Worm (Caenorhabditis elegans) whole organism, young adult: ENCODE results near the gene R08C7.12.

Source experiments
- ama-1 ChIP-seq, 3 experiments: fragments of 150-350 bp in 1 of 3; sonication (generic microtip) in 2 of 3; optimal IDR thresholded peaks; 2 replicates each; lab custom pipeline; 2014 to 2018; ENCODE audit warnings: missing biosample characterization in 2 of 3, missing genetic modification characterization in 2 of 3, missing genetic modification reagents in 2 of 3
- bed-1 ChIP-seq: fragments of 200-800 bp; sonication (Bioruptor generic); IDR thresholded peaks from 2 replicates; pipeline ENCODE4 v1.3.6; 2022; ENCODE audit warnings: missing genetic modification reagents, missing genetic modification characterization, missing compliant biosample characterization
- gei-17 ChIP-seq: fragments of 200-800 bp; sonication (Bioruptor generic); optimal IDR thresholded peaks from 2 replicates; lab custom pipeline; 2018; ENCODE audit warnings: mild to moderate bottlenecking, missing genetic modification characterization, missing compliant biosample characterization
- lag-1 ChIP-seq: fragments of 200-800 bp; sonication (Bioruptor generic); IDR thresholded peaks from 2 replicates; pipeline ENCODE4 v1.3.6; 2022; ENCODE audit warnings: missing genetic modification reagents, missing genetic modification characterization, missing compliant biosample characterization
- lin-54 ChIP-seq: fragments of 200-800 bp; sonication (Bioruptor generic); optimal IDR thresholded peaks from 2 replicates; lab custom pipeline; 2018; ENCODE audit warnings: mild to moderate bottlenecking, missing genetic modification characterization, missing compliant biosample characterization
- lsy-27 ChIP-seq: sonication (generic microtip); optimal IDR thresholded peaks from 2 replicates; lab custom pipeline; 2017; ENCODE audit warnings: missing genetic modification characterization, mild to moderate bottlenecking, missing compliant biosample characterization, antibody characterized with exemption, missing genotype, borderline replicate concordance; ENCODE audit not compliant: insufficient read depth
- snpc-1.1 ChIP-seq: sonication (generic microtip); optimal IDR thresholded peaks from 2 replicates; lab custom pipeline; 2017; ENCODE audit warnings: missing genetic modification characterization, mild to moderate bottlenecking, missing compliant biosample characterization, antibody characterized with exemption, moderate library complexity, missing genotype, missing genetic modification reagents; ENCODE audit not compliant: insufficient read depth
- somi-1 ChIP-seq: fragments of 200-800 bp; sonication (Bioruptor generic); optimal IDR thresholded peaks from 2 replicates; lab custom pipeline; 2018; ENCODE audit warnings: mild to moderate bottlenecking, missing genetic modification characterization, missing compliant biosample characterization
- tbp1 ChIP-seq: fragments of 200-800 bp; sonication (Bioruptor generic); optimal IDR thresholded peaks from 2 replicates; lab custom pipeline; 2018; ENCODE audit warnings: mild to moderate bottlenecking, missing genetic modification characterization, missing compliant biosample characterization
- unc-130 ChIP-seq: sonication (generic microtip); optimal IDR thresholded peaks from 2 replicates; lab custom pipeline; 2016; ENCODE audit warnings: missing genetic modification reagents, missing genetic modification characterization, missing compliant biosample characterization
- ztf-6 ChIP-seq: fragments of 200-800 bp; sonication (Bioruptor generic); IDR thresholded peaks from 2 replicates; pipeline ENCODE4 v1.3.6; 2022; ENCODE audit warnings: missing genetic modification reagents, missing genetic modification characterization, missing compliant biosample characterization

ce11 chrIV:4407055-4407461 is 42.5 kb upstream of the R08C7.12 start:
- TF ChIP-seq somi-1 (GFP tag; lab: Kevin White, UChicago) (no peak), lin-54 (GFP tag; lab: Kevin White, UChicago) (no peak), unc-130 (no peak), tbp1 (GFP tag; lab: Kevin White, UChicago) (peak; percentile 34), lag-1 (GFP tag; lab: Robert Waterston, UW) (no peak), lsy-27 (tag; lab: Kevin White, UChicago) (no peak), ama-1 (optimal IDR thresholded peaks at IDR 0.05; lab: Kevin White, UChicago) (no peak), ama-1 (GFP tag; optimal IDR thresholded peaks at IDR 0.05; lab: Kevin White, UChicago) (no peak), gei-17 (GFP tag; lab: Kevin White, UChicago) (no peak), bed-1 (GFP tag; lab: Robert Waterston, UW) (no peak), snpc-1.1 (tag; lab: Kevin White, UChicago) (no peak), ztf-6 (GFP tag; lab: Robert Waterston, UW) (no peak)
